Fruit fly (Drosophila melanogaster) whole organism, pupa: ENCODE measurements around the gene CG7497.

Experiments used
- CG10348 ChIP-seq: fragments of 200-800 bp; sonication (Bioruptor generic); IDR thresholded peaks from 2 replicates; pipeline ENCODE4 v1.3.6; 2022; ENCODE audit warnings: missing biosample characterization, missing genetic modification characterization
- CG14655 ChIP-seq: fragments of 200-800 bp; sonication (Bioruptor generic); optimal IDR thresholded peaks from 3 replicates; lab custom pipeline; 2017; ENCODE audit warnings: mild to moderate bottlenecking, missing biosample characterization, missing genetic modification reagents, missing genetic modification characterization
- CG15710 ChIP-seq: fragments of 200-800 bp; sonication (Bioruptor generic); optimal IDR thresholded peaks from 2 replicates; lab custom pipeline; 2018; ENCODE audit warnings: missing biosample characterization, mild to moderate bottlenecking, missing genetic modification characterization, moderate library complexity
- CG8159 ChIP-seq: fragments of 200-800 bp; sonication (Bioruptor generic); optimal IDR thresholded peaks from 3 replicates; lab custom pipeline; 2018; ENCODE audit warnings: missing biosample characterization, mild to moderate bottlenecking, missing genetic modification characterization, moderate library complexity
- D1 ChIP-seq: fragments of 200-800 bp; sonication (Bioruptor generic); optimal IDR thresholded peaks from 2 replicates; lab custom pipeline; 2018; ENCODE audit warnings: missing biosample characterization, mild to moderate bottlenecking, missing genetic modification characterization, moderate library complexity
- Pif1A ChIP-seq: fragments of 200-800 bp; sonication (Bioruptor generic); optimal IDR thresholded peaks from 3 replicates; lab custom pipeline; 2016; ENCODE audit warnings: missing biosample characterization, missing genetic modification characterization
- rn ChIP-seq: fragments of 200-800 bp; sonication (Bioruptor generic); IDR thresholded peaks from 2 replicates; pipeline ENCODE4 v1.3.6; 2022; ENCODE audit warnings: missing biosample characterization, missing genetic modification characterization

DNA sequence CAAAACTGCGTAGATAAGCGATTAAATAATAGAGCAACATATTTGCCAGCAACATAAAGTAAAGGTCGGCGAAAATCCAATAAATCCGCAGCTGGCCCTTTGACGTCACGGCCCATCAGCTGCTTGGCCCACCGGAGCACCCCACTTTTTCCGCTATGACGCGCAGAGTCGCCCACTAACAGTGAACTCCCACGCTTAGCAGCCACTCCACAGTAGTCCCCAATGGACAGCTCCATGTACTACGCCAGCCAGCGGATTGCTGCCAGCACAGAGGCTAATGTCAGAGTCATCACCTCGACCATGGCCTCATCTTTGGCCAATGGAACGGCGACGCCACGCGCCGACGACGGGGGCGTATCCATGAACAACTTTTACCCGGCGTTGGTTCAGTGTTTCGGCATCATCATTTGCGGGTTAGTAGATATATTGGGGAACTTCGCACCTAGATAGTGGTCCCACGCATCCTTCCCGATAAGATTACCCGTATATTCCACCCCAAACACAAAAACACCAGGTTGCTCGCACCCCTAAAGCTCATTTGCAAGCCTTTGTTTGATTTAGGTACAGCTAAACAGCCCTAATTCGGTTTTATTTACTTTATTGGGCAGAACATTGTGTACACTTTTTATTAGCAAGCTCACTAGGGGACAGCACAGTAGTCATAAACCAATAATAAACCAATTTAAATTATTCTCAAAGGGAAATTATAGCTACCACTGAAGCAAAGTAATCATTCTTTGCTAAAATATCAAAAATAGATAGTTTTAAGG is 11.0 kb upstream of the CG7497 start:
- TF ChIP-seq CG14655 (GFP tag; lab: Kevin White, UChicago) (no peak), rn (GFP tag; lab: Robert Waterston, UW) (no peak), CG15710 (tag; lab: Kevin White, UChicago) (no peak), Pif1A (GFP tag; lab: Kevin White, UChicago) (no peak), CG10348 (GFP tag; lab: Robert Waterston, UW) (no peak), CG8159 (no peak), D1 (tag; lab: Kevin White, UChicago) (no peak)
